Worm (Caenorhabditis elegans) whole organism, late embryonic: ENCODE data around the gene pyc-1.

Source experiments
- ceh-45 ChIP-seq: fragments of 200-800 bp; sonication (Bioruptor generic); IDR thresholded peaks from 2 replicates; pipeline ENCODE4 v1.3.6; 2022; ENCODE audit warnings: missing genetic modification reagents, missing genetic modification characterization, missing compliant biosample characterization
- dmd-4 ChIP-seq: sonication (generic microtip); optimal IDR thresholded peaks from 2 replicates; lab custom pipeline; 2016; ENCODE audit warnings: borderline replicate concordance, missing genetic modification characterization, missing compliant biosample characterization
- fkh-10 ChIP-seq: fragments of 150-350 bp; optimal IDR thresholded peaks from 2 replicates; lab custom pipeline; 2014; ENCODE audit warnings: missing biosample characterization, missing genetic modification reagents, missing genetic modification characterization
- hlh-6 ChIP-seq: sonication (generic microtip); optimal IDR thresholded peaks from 2 replicates; lab custom pipeline; 2016; ENCODE audit warnings: missing genotype, missing genetic modification characterization, missing compliant biosample characterization
- hlh-8 ChIP-seq: sonication (generic microtip); optimal IDR thresholded peaks from 2 replicates; lab custom pipeline; 2016; ENCODE audit warnings: missing genotype, missing genetic modification characterization, missing compliant biosample characterization
- mec-3 ChIP-seq: sonication (generic microtip); optimal IDR thresholded peaks from 2 replicates; lab custom pipeline; 2016; ENCODE audit warnings: borderline replicate concordance, missing genetic modification characterization, missing compliant biosample characterization
- nfya-1 ChIP-seq: sonication (generic microtip); optimal IDR thresholded peaks from 2 replicates; lab custom pipeline; 2017; ENCODE audit warnings: missing genetic modification characterization, mild to moderate bottlenecking, missing compliant biosample characterization, antibody characterized with exemption, moderate library complexity
- nhr-11 ChIP-seq: fragments of 150-350 bp; optimal IDR thresholded peaks from 2 replicates; lab custom pipeline; 2014; ENCODE audit warnings: missing biosample characterization, missing genetic modification characterization
- nhr-232 ChIP-seq: sonication (generic microtip); optimal IDR thresholded peaks from 2 replicates; lab custom pipeline; 2016; ENCODE audit warnings: missing genetic modification characterization, missing compliant biosample characterization
- pat-9 ChIP-seq: fragments of 200-800 bp; sonication (Bioruptor generic); optimal IDR thresholded peaks from 2 replicates; lab custom pipeline; 2018; ENCODE audit warnings: mild to moderate bottlenecking, missing genetic modification characterization, moderate library complexity, missing compliant biosample characterization
- sox-2 ChIP-seq: fragments of 200-800 bp; sonication (Bioruptor generic); IDR thresholded peaks from 2 replicates; pipeline ENCODE4 v1.3.6; 2022; ENCODE audit warnings: missing genetic modification reagents, missing genetic modification characterization, missing compliant biosample characterization

DNA sequence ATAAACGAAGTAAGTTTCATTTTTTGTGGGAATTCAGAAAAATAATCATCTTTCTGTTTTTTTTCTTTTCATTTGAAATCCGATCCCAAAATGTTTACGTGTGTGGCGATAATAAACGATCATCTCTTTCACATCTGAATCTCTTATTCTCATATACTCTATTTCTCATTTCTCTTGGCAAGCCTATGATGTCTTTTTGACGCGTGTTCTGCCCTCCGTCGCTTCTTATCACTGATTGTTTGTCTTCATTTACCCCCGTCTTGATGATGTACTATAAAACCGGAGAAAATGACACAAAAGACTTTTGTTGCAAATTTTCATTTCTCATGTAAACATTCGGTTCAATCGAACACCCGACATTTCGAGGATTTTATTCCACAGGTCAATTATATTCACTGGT is 44.5 kb downstream of the pyc-1 start:
- TF ChIP-seq nhr-232 (tag; lab: Kevin White, UChicago), result no peak
- no peak for TF ChIP-seq ceh-45 (GFP tag; lab: Robert Waterston, UW)
- no peak for TF ChIP-seq sox-2 (GFP tag; lab: Robert Waterston, UW)
- no peak for TF ChIP-seq dmd-4 (tag; lab: Kevin White, UChicago)
- no peak for TF ChIP-seq mec-3 (tag; lab: Kevin White, UChicago)
- no peak for TF ChIP-seq hlh-8 (tag; lab: Kevin White, UChicago)
- TF ChIP-seq fkh-10, result no peak
- TF ChIP-seq hlh-6 (tag; lab: Kevin White, UChicago), result no peak
- TF ChIP-seq nfya-1 (tag; lab: Kevin White, UChicago), result no peak
- TF ChIP-seq pat-9 (tag; lab: Kevin White, UChicago), result no peak
- no peak for TF ChIP-seq nhr-11
